Worm (Caenorhabditis elegans) whole organism, midembryonic: ENCODE results near the gene hrg-4.

Experiments used
- cog-1 ChIP-seq: sonication (generic microtip); optimal IDR thresholded peaks from 2 replicates; lab custom pipeline; 2016; ENCODE audit warnings: missing genetic modification characterization, missing compliant biosample characterization
- flt-1 ChIP-seq: fragments of 200-800 bp; sonication (Bioruptor generic); IDR thresholded peaks from 2 replicates; pipeline ENCODE4 v1.3.6; 2022; ENCODE audit warnings: missing genetic modification characterization, missing compliant biosample characterization
- klf-2 ChIP-seq: fragments of 200-800 bp; sonication (Bioruptor generic); conservative IDR thresholded peaks from 2 replicates; pipeline ENCODE4 v1.3.6; 2022; ENCODE audit warnings: missing genetic modification reagents, missing genetic modification characterization, missing compliant biosample characterization
- med-1 ChIP-seq: sonication (generic microtip); optimal IDR thresholded peaks from 2 replicates; lab custom pipeline; 2017; ENCODE audit warnings: missing genetic modification characterization, mild to moderate bottlenecking, missing compliant biosample characterization, antibody characterized with exemption, missing genetic modification reagents; ENCODE audit not compliant: insufficient read depth
- ref-1 ChIP-seq: fragments of 200-800 bp; sonication (Bioruptor generic); conservative IDR thresholded peaks from 2 replicates; pipeline ENCODE4 v1.3.6; 2022; ENCODE audit warnings: missing genetic modification reagents, missing genetic modification characterization, missing compliant biosample characterization
- tab-1 ChIP-seq: fragments of 200-800 bp; sonication (Bioruptor generic); IDR thresholded peaks from 2 replicates; pipeline ENCODE4 v1.3.6; 2022; ENCODE audit warnings: missing genetic modification characterization, missing compliant biosample characterization
- ztf-23 ChIP-seq: fragments of 200-800 bp; sonication (Bioruptor generic); IDR thresholded peaks from 2 replicates; pipeline ENCODE4 v1.3.6; 2022; ENCODE audit warnings: missing genetic modification reagents, missing genetic modification characterization, missing compliant biosample characterization
- ztf-29 ChIP-seq: fragments of 200-800 bp; sonication (Bioruptor generic); IDR thresholded peaks from 2 replicates; pipeline ENCODE4 v1.3.6; 2022; ENCODE audit warnings: missing genetic modification reagents, missing genetic modification characterization, missing compliant biosample characterization

ce11 chrIV:11036222-11036621 lies 5.4 kb upstream of the hrg-4 start, which contains the start of gene fkb-1:
- TF ChIP-seq flt-1 (GFP tag; lab: Robert Waterston, UW) (no peak), ref-1 (GFP tag; lab: Robert Waterston, UW) (no peak), med-1 (GFP tag; lab: Kevin White, UChicago) (no peak), ztf-29 (GFP tag; lab: Robert Waterston, UW) (no peak), tab-1 (GFP tag; lab: Robert Waterston, UW) (no peak), klf-2 (GFP tag; lab: Robert Waterston, UW) (no peak), ztf-23 (no peak), cog-1 (no peak)
